Worm (Caenorhabditis elegans) whole organism, L3 larva: ENCODE data around the gene ser-7.

Experiments
- ama-1 ChIP-seq: fragments of 150-350 bp; optimal IDR thresholded peaks from 2 replicates; lab custom pipeline; 2018
- ceh-9 ChIP-seq: sonication (generic microtip); optimal IDR thresholded peaks from 2 replicates; lab custom pipeline; 2018; ENCODE audit warnings: missing biosample characterization, missing genetic modification characterization
- daf-12 ChIP-seq: fragments of 150-350 bp; optimal IDR thresholded peaks from 2 replicates; lab custom pipeline; 2014; ENCODE audit warnings: missing biosample characterization, missing genetic modification reagents, missing genetic modification characterization
- egl-27 ChIP-seq: sonication (generic microtip); optimal IDR thresholded peaks from 4 replicates; lab custom pipeline; 2017; ENCODE audit warnings: missing biosample characterization, missing genetic modification reagents, missing genetic modification characterization
- elt-3 ChIP-seq, 3 experiments: fragments of 150-350 bp in 1 of 3; sonication (generic microtip) in 2 of 3; optimal IDR thresholded peaks; 2 replicates in 2 of 3; 4 replicates in 1 of 3; lab custom pipeline; 2014 to 2017; ENCODE audit warnings: missing biosample characterization in 3 of 3, missing genetic modification characterization in 3 of 3
- fkh-10 ChIP-seq: sonication (generic microtip); optimal IDR thresholded peaks from 2 replicates; lab custom pipeline; 2017; ENCODE audit warnings: missing biosample characterization, missing genetic modification reagents, missing genetic modification characterization
- lin-15B ChIP-seq: fragments of 150-350 bp; optimal IDR thresholded peaks from 2 replicates; lab custom pipeline; 2014; ENCODE audit warnings: missing biosample characterization, missing genetic modification characterization
- nfya-1 ChIP-seq: sonication (generic microtip); optimal IDR thresholded peaks from 2 replicates; lab custom pipeline; 2017; ENCODE audit warnings: missing genetic modification characterization, mild to moderate bottlenecking, missing compliant biosample characterization, antibody characterized with exemption, moderate library complexity; ENCODE audit not compliant: insufficient read depth
- nhr-237 ChIP-seq: fragments of 150-350 bp; optimal IDR thresholded peaks from 2 replicates; lab custom pipeline; 2014; ENCODE audit warnings: missing biosample characterization, missing genetic modification characterization
- nhr-77 ChIP-seq: fragments of 150-350 bp; optimal IDR thresholded peaks from 2 replicates; lab custom pipeline; 2014; ENCODE audit warnings: missing biosample characterization, missing genetic modification characterization
- pqm-1 ChIP-seq: fragments of 150-350 bp; optimal IDR thresholded peaks from 2 replicates; lab custom pipeline; 2017; ENCODE audit warnings: missing biosample characterization, missing genetic modification characterization, inconsistent platforms
- snpc-4 ChIP-seq: fragments of 150-350 bp; optimal IDR thresholded peaks from 2 replicates; lab custom pipeline; 2014; ENCODE audit warnings: missing biosample characterization, missing genetic modification characterization
- unc-62 ChIP-seq: fragments of 150-350 bp; sonication (generic microtip); optimal IDR thresholded peaks from 4 replicates; lab custom pipeline; 2014; ENCODE audit warnings: missing biosample characterization, missing genetic modification reagents, missing genetic modification characterization
- ztf-11 ChIP-seq: fragments of 150-350 bp; optimal IDR thresholded peaks from 2 replicates; lab custom pipeline; 2014; ENCODE audit warnings: missing biosample characterization, missing genetic modification characterization

DNA sequence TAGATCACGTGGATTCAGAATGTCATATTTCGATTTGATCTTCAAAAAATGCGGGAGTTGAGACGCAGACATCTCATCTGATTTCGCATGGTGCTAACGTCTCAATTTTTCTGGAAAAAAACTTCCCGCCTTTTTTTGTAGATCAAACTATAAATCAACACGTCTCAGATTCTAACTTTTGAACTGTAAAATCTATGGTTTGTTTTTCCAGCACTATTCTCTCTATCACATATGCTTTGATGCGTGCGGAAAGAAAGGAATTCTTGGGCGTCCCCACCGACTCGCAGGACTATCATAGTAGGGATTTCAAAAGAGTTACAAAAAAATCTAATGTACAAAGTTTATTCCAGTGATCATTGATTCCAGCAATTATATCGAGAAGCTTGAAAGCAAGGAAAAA, 24.3 kb downstream of the ser-7 start:
- TF ChIP-seq ama-1 (lab: Kevin White, UChicago) (no peak), ceh-9 (no peak), nhr-237 (no peak), pqm-1 (tag; lab: Kevin White, UChicago) (no peak), nfya-1 (tag; lab: Kevin White, UChicago) (no peak), snpc-4 (no peak), lin-15B (tag; lab: Kevin White, UChicago) (no peak), unc-62 (GFP tag; lab: Kevin White, UChicago) (no peak), fkh-10 (GFP tag; lab: Kevin White, UChicago) (no peak), daf-12 (tag; lab: Kevin White, UChicago) (no peak), ztf-11 (no peak), egl-27 (tag; lab: Kevin White, UChicago) (no peak), elt-3 (tag; optimal IDR thresholded peaks at IDR 0.05; lab: Kevin White, UChicago) (no peak), nhr-77 (tag; lab: Kevin White, UChicago) (no peak)
